Worm (Caenorhabditis elegans) whole organism, midembryonic: ENCODE data around the gene D1086.17.

Source experiments
- flt-1 ChIP-seq: fragments of 200-800 bp; sonication (Bioruptor generic); IDR thresholded peaks from 2 replicates; pipeline ENCODE4 v1.3.6; 2022; ENCODE audit warnings: missing genetic modification characterization, missing compliant biosample characterization
- klf-2 ChIP-seq: fragments of 200-800 bp; sonication (Bioruptor generic); conservative IDR thresholded peaks from 2 replicates; pipeline ENCODE4 v1.3.6; 2022; ENCODE audit warnings: missing genetic modification reagents, missing genetic modification characterization, missing compliant biosample characterization
- ztf-29 ChIP-seq: fragments of 200-800 bp; sonication (Bioruptor generic); IDR thresholded peaks from 2 replicates; pipeline ENCODE4 v1.3.6; 2022; ENCODE audit warnings: missing genetic modification reagents, missing genetic modification characterization, missing compliant biosample characterization

- TF ChIP-seq ztf-29 (GFP tag; lab: Robert Waterston, UW) (no peak), klf-2 (GFP tag; lab: Robert Waterston, UW) (no peak), flt-1 (GFP tag; lab: Robert Waterston, UW) (no peak)
Measured at ce11 chrV:14033649-14034048, 34.0 kb upstream of the D1086.17 start, which contains the start of gene ins-10.
